Fruit fly (Drosophila melanogaster) whole organism, prepupa: ENCODE results near the gene ERp44.

Experiments used
- Blimp-1 ChIP-seq: fragments of 200-800 bp; sonication (Bioruptor generic); optimal IDR thresholded peaks from 3 replicates; lab custom pipeline; 2017; ENCODE audit warnings: missing biosample characterization, missing genetic modification characterization, mild to moderate bottlenecking, moderate library complexity, missing genetic modification reagents
- CG10631 ChIP-seq: fragments of 200-800 bp; sonication (Bioruptor generic); optimal IDR thresholded peaks from 2 replicates; lab custom pipeline; 2016; ENCODE audit warnings: missing biosample characterization, missing genetic modification characterization
- CG11294 ChIP-seq: fragments of 200-800 bp; sonication (Bioruptor generic); IDR thresholded peaks from 2 replicates; pipeline ENCODE4 v1.3.6; 2022; ENCODE audit warnings: missing biosample characterization, missing genetic modification characterization
- CG11902 ChIP-seq: fragments of 200-800 bp; sonication (Bioruptor generic); optimal IDR thresholded peaks from 3 replicates; lab custom pipeline; 2016; ENCODE audit warnings: missing biosample characterization, missing genetic modification characterization
- CG1621 ChIP-seq: fragments of 200-800 bp; sonication (Bioruptor generic); optimal IDR thresholded peaks from 3 replicates; lab custom pipeline; 2018; ENCODE audit warnings: missing biosample characterization, mild to moderate bottlenecking, missing genetic modification characterization
- CG16779 ChIP-seq: fragments of 200-800 bp; sonication (Bioruptor generic); optimal IDR thresholded peaks from 3 replicates; lab custom pipeline; 2017; ENCODE audit warnings: missing biosample characterization, mild to moderate bottlenecking, missing genetic modification characterization
- CG3032 ChIP-seq: fragments of 200-800 bp; optimal IDR thresholded peaks from 2 replicates; lab custom pipeline; 2019; ENCODE audit warnings: missing biosample characterization, mild to moderate bottlenecking, missing genetic modification characterization, moderate library complexity
- CG31627 ChIP-seq: fragments of 200-800 bp; sonication (Bioruptor generic); optimal IDR thresholded peaks from 3 replicates; lab custom pipeline; 2016; ENCODE audit warnings: missing biosample characterization, missing genetic modification characterization
- CG32006 ChIP-seq: fragments of 200-800 bp; sonication (Bioruptor generic); optimal IDR thresholded peaks from 3 replicates; lab custom pipeline; 2017; ENCODE audit warnings: missing biosample characterization, mild to moderate bottlenecking, missing genetic modification characterization
- CG34406 ChIP-seq: fragments of 200-800 bp; sonication (Bioruptor generic); optimal IDR thresholded peaks from 3 replicates; lab custom pipeline; 2016; ENCODE audit warnings: missing biosample characterization, missing genetic modification characterization
- CG3919 ChIP-seq: fragments of 200-800 bp; sonication (Bioruptor generic); optimal IDR thresholded peaks from 3 replicates; lab custom pipeline; 2016; ENCODE audit warnings: missing biosample characterization, missing genetic modification characterization
- CG4318 ChIP-seq: fragments of 200-800 bp; sonication (Bioruptor generic); optimal IDR thresholded peaks from 3 replicates; lab custom pipeline; 2017; ENCODE audit warnings: missing biosample characterization, mild to moderate bottlenecking, missing genetic modification characterization
- CG6163 ChIP-seq: fragments of 200-800 bp; sonication (Bioruptor generic); IDR thresholded peaks from 3 replicates; pipeline ENCODE4 v1.3.6; 2022; ENCODE audit warnings: missing biosample characterization, missing genetic modification characterization
- CG6808 ChIP-seq: fragments of 200-800 bp; sonication (Bioruptor generic); optimal IDR thresholded peaks from 3 replicates; lab custom pipeline; 2017; ENCODE audit warnings: missing biosample characterization, missing genetic modification characterization, mild to moderate bottlenecking, moderate library complexity, missing genetic modification reagents
- CG6854 ChIP-seq: fragments of 200-800 bp; sonication (Bioruptor generic); optimal IDR thresholded peaks from 2 replicates; lab custom pipeline; 2017; ENCODE audit warnings: missing biosample characterization, mild to moderate bottlenecking, missing genetic modification characterization
- CG7368 ChIP-seq: fragments of 200-800 bp; sonication (Bioruptor generic); optimal IDR thresholded peaks from 3 replicates; lab custom pipeline; 2016; ENCODE audit warnings: missing biosample characterization, missing genetic modification characterization
- CG8632 ChIP-seq: fragments of 200-800 bp; sonication (Bioruptor generic); optimal IDR thresholded peaks from 3 replicates; lab custom pipeline; 2016; ENCODE audit warnings: missing biosample characterization, missing genetic modification characterization
- CG9139 ChIP-seq: fragments of 200-800 bp; sonication (Bioruptor generic); optimal IDR thresholded peaks from 3 replicates; lab custom pipeline; 2017; ENCODE audit warnings: missing biosample characterization, mild to moderate bottlenecking, missing genetic modification characterization
- Eip75B ChIP-seq: fragments of 200-800 bp; sonication (Bioruptor generic); optimal IDR thresholded peaks from 3 replicates; lab custom pipeline; 2016; ENCODE audit warnings: missing biosample characterization, missing genetic modification characterization
- Eip78C ChIP-seq: fragments of 200-800 bp; sonication (Bioruptor generic); peaks from one replicate; lab custom pipeline; 2016; ENCODE audit warnings: missing biosample characterization, missing genetic modification characterization
- Gug ChIP-seq: fragments of 200-800 bp; sonication (Bioruptor generic); IDR thresholded peaks from 2 replicates; pipeline ENCODE4 v1.3.6; 2022; ENCODE audit warnings: missing biosample characterization, missing genetic modification characterization
- Hr4 ChIP-seq: fragments of 200-800 bp; sonication (Bioruptor generic); optimal IDR thresholded peaks from 3 replicates; lab custom pipeline; 2016; ENCODE audit warnings: missing biosample characterization, missing genetic modification characterization
- Lpt ChIP-seq: fragments of 200-800 bp; sonication (Bioruptor generic); optimal IDR thresholded peaks from 3 replicates; lab custom pipeline; 2016; ENCODE audit warnings: missing biosample characterization, missing genetic modification characterization
- Met ChIP-seq: fragments of 200-800 bp; sonication (Bioruptor generic); optimal IDR thresholded peaks from 3 replicates; lab custom pipeline; 2016; ENCODE audit warnings: missing biosample characterization, missing genetic modification characterization
- OdsH ChIP-seq: fragments of 200-800 bp; sonication (Bioruptor generic); optimal IDR thresholded peaks from 3 replicates; lab custom pipeline; 2016; ENCODE audit warnings: missing biosample characterization, missing genetic modification characterization
- Smox ChIP-seq: fragments of 200-800 bp; sonication (Bioruptor generic); optimal IDR thresholded peaks from 3 replicates; lab custom pipeline; 2016; ENCODE audit warnings: missing biosample characterization, missing genetic modification characterization
- Sox102F ChIP-seq: fragments of 200-800 bp; sonication (Bioruptor generic); optimal IDR thresholded peaks from 2 replicates; lab custom pipeline; 2016; ENCODE audit warnings: missing biosample characterization, mild to moderate bottlenecking, missing genetic modification characterization
- achi ChIP-seq: fragments of 200-800 bp; sonication (Bioruptor generic); optimal IDR thresholded peaks from 3 replicates; lab custom pipeline; 2016; ENCODE audit warnings: missing biosample characterization, missing genetic modification characterization
- cyc ChIP-seq: fragments of 200-800 bp; sonication (Bioruptor generic); optimal IDR thresholded peaks from 3 replicates; lab custom pipeline; 2016; ENCODE audit warnings: missing biosample characterization, missing genetic modification characterization
- dac ChIP-seq: fragments of 200-800 bp; sonication (Bioruptor generic); optimal IDR thresholded peaks from 2 replicates; lab custom pipeline; 2017; ENCODE audit warnings: missing biosample characterization, mild to moderate bottlenecking, missing genetic modification characterization
- dsx ChIP-seq: fragments of 200-800 bp; optimal IDR thresholded peaks from 3 replicates; lab custom pipeline; 2019; ENCODE audit warnings: missing biosample characterization, mild to moderate bottlenecking, missing genetic modification characterization, moderate library complexity; ENCODE audit not compliant: poor library complexity, severe bottlenecking
- eg ChIP-seq: fragments of 200-800 bp; sonication (Bioruptor generic); IDR thresholded peaks from 3 replicates; pipeline ENCODE4 v1.3.6; 2022; ENCODE audit warnings: missing biosample characterization, missing genetic modification characterization
- esn ChIP-seq: fragments of 200-800 bp; sonication (Bioruptor generic); optimal IDR thresholded peaks from 2 replicates; lab custom pipeline; 2016; ENCODE audit warnings: missing biosample characterization, mild to moderate bottlenecking, missing genetic modification characterization, moderate library complexity
- fkh ChIP-seq: fragments of 200-800 bp; sonication (Bioruptor generic); optimal IDR thresholded peaks from 3 replicates; lab custom pipeline; 2017; ENCODE audit warnings: missing biosample characterization, mild to moderate bottlenecking, missing genetic modification characterization, moderate library complexity
- lz ChIP-seq: fragments of 200-800 bp; sonication (Bioruptor generic); optimal IDR thresholded peaks from 3 replicates; lab custom pipeline; 2016; ENCODE audit warnings: missing biosample characterization, missing genetic modification characterization
- net ChIP-seq: fragments of 200-800 bp; sonication (Bioruptor generic); optimal IDR thresholded peaks from 3 replicates; lab custom pipeline; 2016; ENCODE audit warnings: missing biosample characterization, missing genetic modification characterization
- pdm3 ChIP-seq: fragments of 200-800 bp; sonication (Bioruptor generic); optimal IDR thresholded peaks from 3 replicates; lab custom pipeline; 2016; ENCODE audit warnings: missing biosample characterization, missing genetic modification characterization
- salr ChIP-seq, 2 experiments: fragments of 200-800 bp; sonication (Bioruptor generic); optimal IDR thresholded peaks; 3 replicates each; lab custom pipeline; 2016 to 2018; ENCODE audit warnings: missing biosample characterization in 2 of 2, missing genetic modification characterization in 2 of 2, mild to moderate bottlenecking in 1 of 2
- spab ChIP-seq: fragments of 200-800 bp; sonication (Bioruptor generic); optimal IDR thresholded peaks from 2 replicates; lab custom pipeline; 2017; ENCODE audit warnings: missing biosample characterization, mild to moderate bottlenecking, missing genetic modification characterization, missing genetic modification reagents
- ss ChIP-seq, 2 experiments: fragments of 200-800 bp; sonication (Bioruptor generic); optimal IDR thresholded peaks; 2 replicates in 1 of 2; 3 replicates in 1 of 2; lab custom pipeline; 2017 to 2018; ENCODE audit warnings: mild to moderate bottlenecking in 2 of 2, missing biosample characterization in 2 of 2, missing genetic modification characterization in 2 of 2, moderate library complexity in 1 of 2
- svp ChIP-seq: fragments of 200-800 bp; sonication (Bioruptor generic); peaks from one replicate; lab custom pipeline; 2016; ENCODE audit warnings: missing biosample characterization, missing genetic modification characterization
- topi ChIP-seq: fragments of 200-800 bp; sonication (Bioruptor generic); optimal IDR thresholded peaks from 3 replicates; lab custom pipeline; 2016; ENCODE audit warnings: missing biosample characterization, missing genetic modification characterization

ERp44 gene

dm6 chrX:16332615-16333288 is 35.2 kb upstream of the ERp44 start (continued):
- TF ChIP-seq CG16779 (tag; lab: Kevin White, UChicago) (peak; percentile 95), topi (GFP tag; lab: Kevin White, UChicago) (peak; percentile 98), achi (GFP tag; lab: Kevin White, UChicago) (peak; percentile 94), spab (GFP tag; lab: Kevin White, UChicago) (peak; percentile 96), CG8632 (peak; percentile 95), Blimp-1 (GFP tag; lab: Kevin White, UChicago) (peak; percentile 91), Eip78C (GFP tag; lab: Kevin White, UChicago) (peak; percentile 99), CG34406 (GFP tag; lab: Kevin White, UChicago) (peak; percentile 96), Eip75B (peak; percentile 97), Met (GFP tag; lab: Kevin White, UChicago) (peak; percentile 97), salr (GFP tag; optimal IDR thresholded peaks at IDR 0.05; lab: Kevin White, UChicago) (peak; percentile 91 to 94), CG4318 (GFP tag; lab: Kevin White, UChicago) (peak; percentile 95), esn (peak; percentile 98), net (GFP tag; lab: Kevin White, UChicago) (peak; percentile 95), dsx (GFP tag; lab: Kevin White, UChicago) (peak; percentile 93), fkh (GFP tag; lab: Kevin White, UChicago) (peak; percentile 95), CG11902 (peak; percentile 87), CG31627 (GFP tag; lab: Kevin White, UChicago) (peak; percentile 96), CG10631 (peak; percentile 95), Smox (GFP tag; lab: Kevin White, UChicago) (peak; percentile 96), Sox102F (GFP tag; lab: Kevin White, UChicago) (peak; percentile 97), ss (GFP tag; optimal IDR thresholded peaks at IDR 0.05; lab: Kevin White, UChicago) (peak; percentile 95 to 98), eg (GFP tag; lab: Robert Waterston, UW) (peak; percentile 94), CG6163 (GFP tag; lab: Robert Waterston, UW) (peak; percentile 91), lz (GFP tag; lab: Kevin White, UChicago) (peak; percentile 97), Lpt (GFP tag; lab: Kevin White, UChicago) (peak; percentile 94), cyc (GFP tag; lab: Kevin White, UChicago) (peak; percentile 95), CG11294 (GFP tag; lab: Robert Waterston, UW) (peak; percentile 92), Hr4 (GFP tag; lab: Kevin White, UChicago) (peak; percentile 97), CG3032 (peak; percentile 97), svp (peak; percentile 98), dac (GFP tag; lab: Kevin White, UChicago) (peak; percentile 97), CG3919 (GFP tag; lab: Kevin White, UChicago) (peak; percentile 93), CG7368 (GFP tag; lab: Kevin White, UChicago) (peak; percentile 93)
- TF ChIP-seq, all 60 proteins: peak for 59

dm6 chrX:16331562-16332233 is 34.2 kb upstream of the ERp44 start:
- TF ChIP-seq fkh (GFP tag; lab: Kevin White, UChicago): peak; percentile 90
- TF ChIP-seq Eip78C (GFP tag; lab: Kevin White, UChicago): peak; percentile 59
- TF ChIP-seq pdm3 (GFP tag; lab: Kevin White, UChicago): no peak

DNA sequence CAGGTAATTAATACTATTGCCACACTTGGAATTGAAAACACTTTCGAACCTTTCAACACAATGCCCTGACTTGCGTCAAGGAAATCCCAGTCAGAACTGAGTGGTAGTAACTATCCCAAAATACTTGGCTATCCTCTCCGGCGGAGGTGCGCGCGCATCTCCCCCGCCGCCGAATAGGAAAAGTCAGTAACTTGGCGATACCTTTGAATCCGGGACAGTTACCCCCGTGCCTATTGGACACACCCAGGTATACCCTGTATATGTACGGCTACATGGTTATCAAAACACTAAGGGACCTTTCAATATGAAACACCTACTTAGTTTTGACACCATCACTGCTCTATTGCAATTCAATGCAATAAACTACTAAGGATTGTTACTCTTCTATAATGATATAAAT is 33.1 kb upstream of the ERp44 start, which contains the start of gene CG9919:
Gene CG9919 (minus strand): TSS at position 101 of the 400 bp plus-strand sequence.
- TF ChIP-seq CG9139 (GFP tag; lab: Kevin White, UChicago) (no peak), CG1621 (tag; lab: Kevin White, UChicago) (no peak), lz (GFP tag; lab: Kevin White, UChicago) (no peak), Lpt (GFP tag; lab: Kevin White, UChicago) (no peak), CG3032 (no peak), CG3919 (GFP tag; lab: Kevin White, UChicago) (no peak), ss (GFP tag; optimal IDR thresholded peaks at IDR 0.05; lab: Kevin White, UChicago) (no peak), dsx (GFP tag; lab: Kevin White, UChicago) (no peak), CG32006 (GFP tag; lab: Kevin White, UChicago) (no peak), cyc (GFP tag; lab: Kevin White, UChicago) (no peak), CG11902 (no peak), CG6808 (GFP tag; lab: Kevin White, UChicago) (no peak), esn (no peak), Eip75B (no peak), CG31627 (GFP tag; lab: Kevin White, UChicago) (no peak), CG6854 (no peak), Hr4 (GFP tag; lab: Kevin White, UChicago) (no peak), Gug (GFP tag; lab: Robert Waterston, UW) (no peak), eg (GFP tag; lab: Robert Waterston, UW) (no peak), OdsH (GFP tag; lab: Kevin White, UChicago) (no peak)
